Worm (Caenorhabditis elegans): ENCODE data around the gene par-5.

- TF ChIP-seq hsf-1 (GFP tag; IDR thresholded peaks at IDR 0.05) (no peak), tbp1 (GFP tag; optimal IDR thresholded peaks at IDR 0.05) (no peak), ama-1 (optimal IDR thresholded peaks at IDR 0.05) (no peak), ama-1 (GFP tag; optimal IDR thresholded peaks at IDR 0.05) (no peak), dpl-1 (GFP tag; optimal IDR thresholded peaks at IDR 0.05) (no peak), F22D6.2 (tag; optimal IDR thresholded peaks at IDR 0.05) (no peak), B0261.1 (tag; optimal IDR thresholded peaks at IDR 0.05) (no peak), Y53F4B.3 (GFP tag; IDR thresholded peaks at IDR 0.05) (no peak), mxl-1 (tag; optimal IDR thresholded peaks at IDR 0.05) (no peak)
Observed at ce11 chrIV:11812017-11812416, 9.7 kb downstream of the par-5 start.

All from whole organism, young adult.